Fruit fly (Drosophila melanogaster) whole organism, embryonic: ENCODE data around the gene CG42404.

Experiments
- CG10147 ChIP-seq: fragments of 200-800 bp; sonication (Bioruptor generic); optimal IDR thresholded peaks from 2 replicates; lab custom pipeline; 2019; ENCODE audit warnings: missing biosample characterization, mild to moderate bottlenecking, missing genetic modification characterization, moderate library complexity
- CG13424 ChIP-seq: fragments of 200-800 bp; sonication (Bioruptor generic); optimal IDR thresholded peaks from 2 replicates; lab custom pipeline; 2019; ENCODE audit warnings: missing biosample characterization, mild to moderate bottlenecking, missing genetic modification characterization, moderate library complexity
- CG13894 ChIP-seq: fragments of 200-800 bp; sonication (Bioruptor generic); optimal IDR thresholded peaks from 3 replicates; lab custom pipeline; 2018; ENCODE audit warnings: missing biosample characterization, mild to moderate bottlenecking, missing genetic modification characterization, moderate library complexity
- CG15269 ChIP-seq: fragments of 200-800 bp; sonication (Bioruptor generic); optimal IDR thresholded peaks from 2 replicates; lab custom pipeline; 2018; ENCODE audit warnings: missing biosample characterization, mild to moderate bottlenecking, missing genetic modification characterization, moderate library complexity
- CG7987 ChIP-seq: fragments of 200-800 bp; sonication (Bioruptor generic); optimal IDR thresholded peaks from 2 replicates; lab custom pipeline; 2018; ENCODE audit warnings: missing biosample characterization, mild to moderate bottlenecking, missing genetic modification characterization, moderate library complexity
- D19B ChIP-seq: fragments of 200-800 bp; sonication (Bioruptor generic); optimal IDR thresholded peaks from 2 replicates; lab custom pipeline; 2017; ENCODE audit warnings: missing biosample characterization, mild to moderate bottlenecking, missing genetic modification characterization
- TFAM ChIP-seq: fragments of 200-800 bp; sonication (Bioruptor generic); optimal IDR thresholded peaks from 2 replicates; lab custom pipeline; 2017; ENCODE audit warnings: missing biosample characterization, missing genetic modification characterization, inconsistent platforms
- amos ChIP-seq: fragments of 200-800 bp; sonication (Bioruptor generic); IDR thresholded peaks from 2 replicates; pipeline ENCODE4 v1.3.6; 2022; ENCODE audit warnings: missing biosample characterization, missing genetic modification characterization; ENCODE audit not compliant: partially characterized antibody
- chn ChIP-seq: fragments of 200-800 bp; sonication (Bioruptor generic); optimal IDR thresholded peaks from 2 replicates; lab custom pipeline; 2016; ENCODE audit warnings: missing biosample characterization, missing genetic modification characterization
- grau ChIP-seq: fragments of 200-800 bp; optimal IDR thresholded peaks from 3 replicates; lab custom pipeline; 2019; ENCODE audit warnings: missing biosample characterization, mild to moderate bottlenecking, missing genetic modification characterization, moderate library complexity
- wdn ChIP-seq: fragments of 200-800 bp; sonication (Bioruptor generic); IDR thresholded peaks from 2 replicates; pipeline ENCODE4 v1.3.6; 2022; ENCODE audit warnings: missing biosample characterization, missing genetic modification characterization

DNA sequence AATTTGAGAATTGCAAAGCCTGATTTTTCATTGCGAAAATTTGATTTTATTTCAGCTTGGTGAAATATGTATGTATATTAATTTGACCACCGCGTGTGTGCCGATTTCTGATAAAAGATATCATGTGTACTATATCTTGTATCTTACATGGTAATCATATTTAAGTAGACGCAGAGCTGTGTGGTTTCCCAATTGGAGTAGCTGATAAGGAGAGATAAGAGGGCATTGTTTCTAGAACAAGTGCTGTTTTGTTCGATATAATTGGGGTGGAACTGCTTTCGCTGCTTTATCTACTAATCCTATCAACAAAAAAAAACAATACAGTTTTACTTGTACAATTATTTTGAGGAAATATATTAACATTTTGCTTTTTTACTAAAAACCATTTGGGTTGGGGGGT lies 3.3 kb upstream of the CG42404 start:
- TF ChIP-seq wdn (GFP tag; lab: Robert Waterston, UW) (no peak), grau (tag; lab: Kevin White, UChicago) (no peak), amos (GFP tag; lab: Robert Waterston, UW) (no peak), CG15269 (no peak), D19B (no peak), TFAM (GFP tag; lab: Kevin White, UChicago) (no peak), CG10147 (GFP tag; lab: Kevin White, UChicago) (no peak), CG13894 (tag; lab: Kevin White, UChicago) (no peak), CG7987 (no peak), chn (no peak), CG13424 (no peak)
